Worm (Caenorhabditis elegans) whole organism, mixed stage, embryonic: ENCODE results near the gene sdc-3.

ENCODE experiments used
- cnd-1 ChIP-seq: fragments of 200-800 bp; sonication (Bioruptor generic); optimal IDR thresholded peaks from 2 replicates; lab custom pipeline; 2018; ENCODE audit warnings: mild to moderate bottlenecking, missing genetic modification characterization, missing compliant biosample characterization
- elt-1 ChIP-seq: sonication (generic microtip); optimal IDR thresholded peaks from 2 replicates; lab custom pipeline; 2017; ENCODE audit warnings: missing genetic modification characterization, mild to moderate bottlenecking, missing compliant biosample characterization, antibody characterized with exemption, moderate library complexity, borderline replicate concordance; ENCODE audit not compliant: insufficient read depth
- mep-1 ChIP-seq: fragments of 150-350 bp; optimal IDR thresholded peaks from 2 replicates; lab custom pipeline; 2017; ENCODE audit warnings: missing biosample characterization, missing genetic modification reagents, missing genetic modification characterization, inconsistent platforms
- nhr-12 ChIP-seq: fragments of 150-350 bp; optimal IDR thresholded peaks from 2 replicates; lab custom pipeline; 2014; ENCODE audit warnings: missing biosample characterization, missing genetic modification characterization
- nhr-237 ChIP-seq: fragments of 150-350 bp; optimal IDR thresholded peaks from 2 replicates; lab custom pipeline; 2014; ENCODE audit warnings: missing biosample characterization, missing genetic modification characterization
- sptf-1 ChIP-seq: sonication (generic microtip); optimal IDR thresholded peaks from 2 replicates; lab custom pipeline; 2017; ENCODE audit warnings: mild to moderate bottlenecking, missing genetic modification characterization, moderate library complexity, missing compliant biosample characterization
- tbx-8 ChIP-seq: fragments of 200-800 bp; sonication (Bioruptor generic); optimal IDR thresholded peaks from 2 replicates; lab custom pipeline; 2018; ENCODE audit warnings: mild to moderate bottlenecking, missing genetic modification characterization, moderate library complexity, missing compliant biosample characterization

- TF ChIP-seq nhr-12 (tag; lab: Kevin White, UChicago) (no peak), sptf-1 (no peak), cnd-1 (tag; lab: Kevin White, UChicago) (no peak), mep-1 (tag; lab: Kevin White, UChicago) (no peak), tbx-8 (GFP tag; lab: Kevin White, UChicago) (no peak), nhr-237 (tag; lab: Kevin White, UChicago) (no peak), elt-1 (tag; lab: Kevin White, UChicago) (no peak)
Observed at ce11 chrV:15083659-15084058, 35.7 kb upstream of the sdc-3 start.
